Fruit fly (Drosophila melanogaster) whole organism, embryonic: ENCODE data around the gene CG11893.

Source experiments
- Bdp1 ChIP-seq: fragments of 200-800 bp; sonication (Bioruptor generic); optimal IDR thresholded peaks from 3 replicates; lab custom pipeline; 2016; ENCODE audit warnings: missing biosample characterization, missing genetic modification characterization
- CG11695 ChIP-seq: fragments of 200-800 bp; sonication (Bioruptor generic); IDR thresholded peaks from 3 replicates; pipeline ENCODE4 v1.3.6; 2022; ENCODE audit warnings: missing biosample characterization, missing genetic modification characterization
- CG12299 ChIP-seq: fragments of 200-800 bp; sonication (Bioruptor generic); optimal IDR thresholded peaks from 2 replicates; lab custom pipeline; 2018; ENCODE audit warnings: missing biosample characterization, mild to moderate bottlenecking, missing genetic modification characterization
- CG12391 ChIP-seq: fragments of 200-800 bp; sonication (Bioruptor generic); optimal IDR thresholded peaks from 3 replicates; lab custom pipeline; 2018; ENCODE audit warnings: missing biosample characterization, mild to moderate bottlenecking, missing genetic modification characterization, moderate library complexity
- CG12942 ChIP-seq: fragments of 200-800 bp; sonication (Bioruptor generic); optimal IDR thresholded peaks from 3 replicates; lab custom pipeline; 2016; ENCODE audit warnings: missing biosample characterization, missing genetic modification characterization
- CG13624 ChIP-seq: fragments of 200-800 bp; sonication (Bioruptor generic); optimal IDR thresholded peaks from 2 replicates; lab custom pipeline; 2016; ENCODE audit warnings: missing biosample characterization, missing genetic modification characterization
- CG14014 ChIP-seq: fragments of 200-800 bp; sonication (Bioruptor generic); IDR thresholded peaks from 2 replicates; pipeline ENCODE4 v1.3.6; 2022; ENCODE audit warnings: missing biosample characterization, missing genetic modification characterization
- CG14441 ChIP-seq: fragments of 200-800 bp; sonication (Bioruptor generic); IDR thresholded peaks from 2 replicates; pipeline ENCODE4 v1.3.6; 2022; ENCODE audit warnings: missing biosample characterization, missing genetic modification characterization
- CG15514 ChIP-seq: fragments of 200-800 bp; sonication (Bioruptor generic); optimal IDR thresholded peaks from 3 replicates; lab custom pipeline; 2017; ENCODE audit warnings: missing biosample characterization, missing genetic modification characterization, mild to moderate bottlenecking, moderate library complexity, missing genetic modification reagents
- CG17186 ChIP-seq: fragments of 200-800 bp; sonication (Bioruptor generic); optimal IDR thresholded peaks from 3 replicates; lab custom pipeline; 2017; ENCODE audit warnings: missing biosample characterization, missing genetic modification reagents, missing genetic modification characterization
- CG17829 ChIP-seq: fragments of 200-800 bp; optimal IDR thresholded peaks from 2 replicates; lab custom pipeline; 2019; ENCODE audit warnings: missing biosample characterization, mild to moderate bottlenecking, missing genetic modification characterization, moderate library complexity
- CG2875 ChIP-seq: fragments of 200-800 bp; sonication (Bioruptor generic); optimal IDR thresholded peaks from 2 replicates; lab custom pipeline; 2017; ENCODE audit warnings: missing biosample characterization, mild to moderate bottlenecking, missing genetic modification characterization, missing genetic modification reagents
- CG33557 ChIP-seq: fragments of 200-800 bp; sonication (Bioruptor generic); optimal IDR thresholded peaks from 2 replicates; lab custom pipeline; 2019; ENCODE audit warnings: missing biosample characterization, mild to moderate bottlenecking, missing genetic modification characterization, moderate library complexity
- CG3847 ChIP-seq: fragments of 200-800 bp; sonication (Bioruptor generic); IDR thresholded peaks from 2 replicates; pipeline ENCODE4 v1.3.6; 2022; ENCODE audit warnings: missing biosample characterization, missing genetic modification characterization
- CG4282 ChIP-seq: fragments of 200-800 bp; sonication (Bioruptor generic); optimal IDR thresholded peaks from 2 replicates; lab custom pipeline; 2016; ENCODE audit warnings: missing biosample characterization, missing genetic modification characterization
- CG5180 ChIP-seq: fragments of 200-800 bp; sonication (Bioruptor generic); optimal IDR thresholded peaks from 3 replicates; lab custom pipeline; 2017; ENCODE audit warnings: missing biosample characterization, missing genetic modification characterization, mild to moderate bottlenecking, moderate library complexity, missing genetic modification reagents
- CG6689 ChIP-seq: fragments of 200-800 bp; sonication (Bioruptor generic); IDR thresholded peaks from 2 replicates; pipeline ENCODE4 v1.3.6; 2022; ENCODE audit warnings: missing biosample characterization, missing genetic modification characterization
- CkIIα-i1 ChIP-seq: fragments of 200-800 bp; sonication (Bioruptor generic); IDR thresholded peaks from 2 replicates; pipeline ENCODE4 v1.3.6; 2022; ENCODE audit warnings: missing biosample characterization, missing genetic modification characterization
- Dfd ChIP-seq, 2 experiments: fragments of >200 bp; optimal IDR thresholded peaks; 2 replicates each; lab custom pipeline; 2017; ENCODE audit warnings: missing biosample characterization in 2 of 2, missing genetic modification characterization in 2 of 2
- Dll ChIP-seq: fragments of 200-800 bp; sonication (Bioruptor generic); IDR thresholded peaks from 4 replicates; pipeline ENCODE4 v1.3.6; 2022; ENCODE audit warnings: missing biosample characterization, missing genetic modification characterization; ENCODE audit not compliant: partially characterized antibody
- Doc3 ChIP-seq: fragments of 200-800 bp; sonication (Bioruptor generic); IDR thresholded peaks from 3 replicates; pipeline ENCODE4 v1.3.6; 2022; ENCODE audit warnings: missing biosample characterization, missing genetic modification characterization; ENCODE audit not compliant: partially characterized antibody
- Dp ChIP-seq: fragments of 200-800 bp; sonication (Bioruptor generic); optimal IDR thresholded peaks from 2 replicates; lab custom pipeline; 2018; ENCODE audit warnings: missing biosample characterization, mild to moderate bottlenecking, missing genetic modification characterization, moderate library complexity
- HLHmδ ChIP-seq: fragments of 200-800 bp; sonication (Bioruptor generic); optimal IDR thresholded peaks from 2 replicates; lab custom pipeline; 2018; ENCODE audit warnings: missing biosample characterization, mild to moderate bottlenecking, missing genetic modification characterization, moderate library complexity
- Hmr ChIP-seq: fragments of 200-800 bp; sonication (Bioruptor generic); optimal IDR thresholded peaks from 3 replicates; lab custom pipeline; 2017; ENCODE audit warnings: mild to moderate bottlenecking, missing biosample characterization, missing genetic modification reagents, missing genetic modification characterization
- Hr3 ChIP-seq: fragments of 200-800 bp; sonication (Bioruptor generic); optimal IDR thresholded peaks from 3 replicates; lab custom pipeline; 2016; ENCODE audit warnings: missing biosample characterization, missing genetic modification characterization
- Rfx ChIP-seq: fragments of 200-800 bp; sonication (Bioruptor generic); IDR thresholded peaks from 2 replicates; pipeline ENCODE4 v1.3.6; 2022; ENCODE audit warnings: missing biosample characterization, missing genetic modification characterization
- TFAM ChIP-seq: fragments of 200-800 bp; sonication (Bioruptor generic); optimal IDR thresholded peaks from 2 replicates; lab custom pipeline; 2017; ENCODE audit warnings: missing biosample characterization, missing genetic modification characterization, inconsistent platforms
- ash1 ChIP-seq: fragments of 200-800 bp; sonication (Bioruptor generic); optimal IDR thresholded peaks from 2 replicates; lab custom pipeline; 2018; ENCODE audit warnings: missing biosample characterization, mild to moderate bottlenecking, missing genetic modification characterization
- az2 ChIP-seq: fragments of 200-800 bp; sonication (Bioruptor generic); optimal IDR thresholded peaks from 3 replicates; lab custom pipeline; 2016; ENCODE audit warnings: missing biosample characterization, missing genetic modification characterization
- cato ChIP-seq: fragments of 200-800 bp; sonication (Bioruptor generic); optimal IDR thresholded peaks from 2 replicates; lab custom pipeline; 2016; ENCODE audit warnings: missing biosample characterization, missing genetic modification characterization, borderline replicate concordance
- chn ChIP-seq: fragments of 200-800 bp; sonication (Bioruptor generic); optimal IDR thresholded peaks from 2 replicates; lab custom pipeline; 2016; ENCODE audit warnings: missing biosample characterization, missing genetic modification characterization
- hth ChIP-seq: fragments of >200 bp; optimal IDR thresholded peaks from 2 replicates; lab custom pipeline; 2017; ENCODE audit warnings: inconsistent platforms
- insv ChIP-seq, 2 experiments: fragments of 200-800 bp; sonication (Bioruptor generic); optimal IDR thresholded peaks; 3 replicates each; lab custom pipeline; 2016 to 2018; ENCODE audit warnings: missing biosample characterization in 2 of 2, missing genetic modification characterization in 2 of 2
- kni ChIP-seq: fragments of 200-800 bp; sonication (Bioruptor generic); optimal IDR thresholded peaks from 3 replicates; lab custom pipeline; 2017; ENCODE audit warnings: mild to moderate bottlenecking, missing biosample characterization, missing genetic modification reagents, missing genetic modification characterization
- lbe ChIP-seq: fragments of 200-800 bp; sonication (Bioruptor generic); optimal IDR thresholded peaks from 2 replicates; lab custom pipeline; 2016; ENCODE audit warnings: missing biosample characterization, mild to moderate bottlenecking, missing genetic modification characterization
- mirr ChIP-seq: fragments of 200-800 bp; sonication (Bioruptor generic); optimal IDR thresholded peaks from 3 replicates; lab custom pipeline; 2018; ENCODE audit warnings: missing biosample characterization, mild to moderate bottlenecking, missing genetic modification characterization
- nerfin-2 ChIP-seq: fragments of 200-800 bp; sonication (Bioruptor generic); IDR thresholded peaks from 2 replicates; pipeline ENCODE4 v1.3.6; 2022; ENCODE audit warnings: missing biosample characterization, missing genetic modification characterization; ENCODE audit not compliant: partially characterized antibody
- nmo ChIP-seq: fragments of 200-800 bp; sonication (Bioruptor generic); optimal IDR thresholded peaks from 2 replicates; lab custom pipeline; 2018; ENCODE audit warnings: missing biosample characterization, mild to moderate bottlenecking, missing genetic modification characterization, moderate library complexity
- peb ChIP-seq: fragments of 200-800 bp; sonication (Bioruptor generic); IDR thresholded peaks from 2 replicates; pipeline ENCODE4 v1.3.6; 2022; ENCODE audit warnings: missing biosample characterization, missing genetic modification characterization
- phol ChIP-seq: fragments of 200-800 bp; sonication (Bioruptor generic); optimal IDR thresholded peaks from 3 replicates; lab custom pipeline; 2018; ENCODE audit warnings: missing biosample characterization, mild to moderate bottlenecking, missing genetic modification characterization, moderate library complexity
- pita ChIP-seq: fragments of 200-800 bp; sonication (Bioruptor generic); optimal IDR thresholded peaks from 2 replicates; lab custom pipeline; 2017; ENCODE audit warnings: missing biosample characterization, mild to moderate bottlenecking, missing genetic modification characterization
- pzg ChIP-seq: fragments of 200-800 bp; sonication (Bioruptor generic); optimal IDR thresholded peaks from 3 replicates; lab custom pipeline; 2018; ENCODE audit warnings: missing biosample characterization, mild to moderate bottlenecking, missing genetic modification characterization, moderate library complexity
- schlank ChIP-seq: fragments of 200-800 bp; sonication (Bioruptor generic); optimal IDR thresholded peaks from 2 replicates; lab custom pipeline; 2018; ENCODE audit warnings: missing biosample characterization, mild to moderate bottlenecking, missing genetic modification characterization
- stwl ChIP-seq: fragments of 200-800 bp; sonication (Bioruptor generic); optimal IDR thresholded peaks from 3 replicates; lab custom pipeline; 2018; ENCODE audit warnings: missing biosample characterization, mild to moderate bottlenecking, missing genetic modification characterization, moderate library complexity
- twi ChIP-seq: fragments of 200-800 bp; optimal IDR thresholded peaks from 2 replicates; lab custom pipeline; 2019; ENCODE audit warnings: missing biosample characterization, mild to moderate bottlenecking, missing genetic modification characterization, moderate library complexity
- unc-4 ChIP-seq: fragments of 200-800 bp; sonication (Bioruptor generic); IDR thresholded peaks from 2 replicates; pipeline ENCODE4 v1.3.6; 2022; ENCODE audit warnings: missing biosample characterization, missing genetic modification characterization; ENCODE audit not compliant: partially characterized antibody
- vfl ChIP-seq: fragments of 200-800 bp; sonication (Bioruptor generic); optimal IDR thresholded peaks from 2 replicates; lab custom pipeline; 2016; ENCODE audit warnings: missing biosample characterization, missing genetic modification characterization
- zen2 ChIP-seq: fragments of 200-800 bp; sonication (Bioruptor generic); IDR thresholded peaks from 3 replicates; pipeline ENCODE4 v1.3.6; 2022; ENCODE audit warnings: missing biosample characterization, missing genetic modification characterization; ENCODE audit not compliant: partially characterized antibody

CG11893 gene

DNA sequence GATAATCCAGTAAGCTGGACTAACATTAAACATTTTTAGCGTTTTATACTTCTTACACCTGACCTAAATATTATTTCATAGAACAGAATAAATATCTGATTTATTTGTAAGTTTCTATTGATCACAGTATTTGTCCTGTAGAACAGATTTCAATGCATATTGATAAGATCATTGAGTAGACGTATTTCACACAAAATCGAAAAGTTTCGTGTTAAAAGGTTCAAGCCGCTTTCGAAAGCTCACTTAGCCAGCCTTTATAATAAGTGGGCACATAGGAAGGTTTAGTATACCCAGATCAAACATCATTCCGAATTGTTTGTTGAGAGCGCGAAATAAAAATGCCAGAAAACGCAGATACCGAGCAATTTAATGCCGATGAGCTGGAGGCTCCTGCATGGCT lies at the start of gene CG11893:
CG11893 (plus strand) TSS at position 301 of the 400 bp plus-strand sequence.
- no peak for TF ChIP-seq CG14441
- no peak for TF ChIP-seq schlank (tag; lab: Kevin White, UChicago)
- no peak for TF ChIP-seq Bdp1 (GFP tag; lab: Kevin White, UChicago)
- no peak for TF ChIP-seq cato
- no peak for TF ChIP-seq nerfin-2
- TF ChIP-seq CG33557 (GFP tag; lab: Kevin White, UChicago), result no peak
- no peak for TF ChIP-seq unc-4 (GFP tag; lab: Robert Waterston, UW)
- no peak for TF ChIP-seq hth (lab: Kevin White, UChicago)
- no peak for TF ChIP-seq Rfx
- no peak for TF ChIP-seq CkIIα-i1 (GFP tag; lab: Robert Waterston, UW)
- TF ChIP-seq Hr3 (GFP tag; lab: Kevin White, UChicago), result no peak
- no peak for TF ChIP-seq CG17186 (GFP tag; lab: Kevin White, UChicago)
- no peak for TF ChIP-seq peb
- TF ChIP-seq ash1 (GFP tag; lab: Kevin White, UChicago), result no peak
- no peak for TF ChIP-seq CG17829
- TF ChIP-seq mirr (GFP tag; lab: Kevin White, UChicago), result no peak
- TF ChIP-seq CG6689 (GFP tag; lab: Robert Waterston, UW), result no peak
- TF ChIP-seq CG4282 (GFP tag; lab: Kevin White, UChicago), result no peak
- no peak for TF ChIP-seq Hmr (GFP tag; lab: Kevin White, UChicago)

dm6 chr3R:25241507-25242070 lies 48.1 kb upstream of the CG11893 start, which contains the start of gene CG11854:
TSS of gene CG11854 (plus strand) at chr3R:25242020.
- TF ChIP-seq az2 (no peak), CG12299 (tag; lab: Kevin White, UChicago) (no peak), schlank (tag; lab: Kevin White, UChicago) (no peak), CG13624 (GFP tag; lab: Kevin White, UChicago) (no peak), phol (no peak), CG5180 (GFP tag; lab: Kevin White, UChicago) (no peak), Dp (no peak), Doc3 (GFP tag; lab: Robert Waterston, UW) (no peak), HLHmδ (no peak), Dll (no peak), lbe (GFP tag; lab: Kevin White, UChicago) (no peak), vfl (GFP tag; lab: Kevin White, UChicago) (no peak), CG14014 (GFP tag; lab: Robert Waterston, UW) (no peak), pita (no peak), chn (GFP tag; lab: Kevin White, UChicago) (no peak), CG12942 (GFP tag; lab: Kevin White, UChicago) (no peak)

dm6 chr3R:25245052-25245813 lies 44.5 kb upstream of the CG11893 start, which contains the start of gene bam:
TSS of gene bam (minus strand) at chr3R:25245109.
- TF ChIP-seq CG2875 (GFP tag; lab: Kevin White, UChicago), result no peak
- TF ChIP-seq CG12391 (tag; lab: Kevin White, UChicago), result peak; percentile 33
- no peak for TF ChIP-seq twi (tag; lab: Kevin White, UChicago)
- TF ChIP-seq CG3847, result peak; percentile 80
- no peak for TF ChIP-seq zen2
- no peak for TF ChIP-seq CG11695 (GFP tag; lab: Robert Waterston, UW)
- no peak for TF ChIP-seq TFAM
- TF ChIP-seq insv (GFP tag; optimal IDR thresholded peaks at IDR 0.05; lab: Kevin White, UChicago), result peak in 1 of 2 experiments; percentile 46
- TF ChIP-seq CG15514 (GFP tag; lab: Kevin White, UChicago), result peak; percentile 89
- TF ChIP-seq Hmr (GFP tag; lab: Kevin White, UChicago), result peak; percentile 59
- peak; percentile 83 for TF ChIP-seq stwl
- TF ChIP-seq Dfd (GFP tag; optimal IDR thresholded peaks at IDR 0.05; lab: Kevin White, UChicago), result no peak
- TF ChIP-seq nmo (GFP tag; lab: Kevin White, UChicago), result peak; percentile 40
- no peak for TF ChIP-seq kni
- TF ChIP-seq pzg (GFP tag; lab: Kevin White, UChicago), result peak; percentile 81
